Fruit fly (Drosophila melanogaster): ENCODE measurements around the gene Drsl3.

Drsl3 gene

dm6 chr3L:3288414-3288813 is 26.4 kb upstream of the Drsl3 start (continued):
- TF ChIP-seq CG3726 (GFP tag; IDR thresholded peaks at IDR 0.05) (0 out of 3 replicates have a peak, but pooled peaks have one; percentile 43), CG7839 (tag; optimal IDR thresholded peaks at IDR 0.05) (peak; percentile 49), sob (GFP tag; IDR thresholded peaks at IDR 0.05) (peak; percentile 53; the same call in 1 of the 2 replicates), HLH54F (GFP tag; optimal IDR thresholded peaks at IDR 0.05) (no peak), Atf6 (GFP tag; IDR thresholded peaks at IDR 0.05) (no peak), CG11696 (GFP tag; IDR thresholded peaks at IDR 0.05) (no peak), run (tag; optimal IDR thresholded peaks at IDR 0.05) (no peak), slou (GFP tag; optimal IDR thresholded peaks at IDR 0.05) (no peak), Opbp (GFP tag; IDR thresholded peaks at IDR 0.05; ENCODE audit: partially characterized antibody) (peak; percentile 18; the same call in 1 of the 3 replicates), Abd-B (GFP tag; optimal IDR thresholded peaks at IDR 0.05) (no peak), BtbVII (GFP tag; optimal IDR thresholded peaks at IDR 0.05) (no peak), Fer1 (GFP tag; optimal IDR thresholded peaks at IDR 0.05) (no peak), Kr (GFP tag; optimal IDR thresholded peaks at IDR 0.05) (no peak), CG4730 (GFP tag; IDR thresholded peaks at IDR 0.05) (peak; percentile 58; the same call in 1 of the 2 replicates), CG6683 (GFP tag; optimal IDR thresholded peaks at IDR 0.05) (no peak), Fer2 (tag; optimal IDR thresholded peaks at IDR 0.05) (no peak), jing (GFP tag; optimal IDR thresholded peaks at IDR 0.05) (no peak), dati (GFP tag; IDR thresholded peaks at IDR 0.05) (0 out of 2 replicates have a peak, but pooled peaks have one; percentile 12), Ada2b (GFP tag; IDR thresholded peaks at IDR 0.05) (no peak; the same call in 1 of the 2 replicates), CG1233 (GFP tag; optimal IDR thresholded peaks at IDR 0.05) (no peak), Chrac-16 (GFP tag; optimal IDR thresholded peaks at IDR 0.05) (no peak), mam (GFP tag; optimal IDR thresholded peaks at IDR 0.05) (no peak), TFAM (GFP tag; optimal IDR thresholded peaks at IDR 0.05) (no peak), insv (GFP tag; optimal IDR thresholded peaks at IDR 0.05) (no peak), vfl (GFP tag; optimal IDR thresholded peaks at IDR 0.05) (no peak), D19B (GFP tag; optimal IDR thresholded peaks at IDR 0.05) (no peak), CG10959 (GFP tag; IDR thresholded peaks at IDR 0.05) (peak; percentile 44), Nf-YC (tag; optimal IDR thresholded peaks at IDR 0.05) (no peak), Xrp1 (GFP tag; IDR thresholded peaks at IDR 0.05) (no peak), nerfin-2 (GFP tag; IDR thresholded peaks at IDR 0.05; ENCODE audit: partially characterized antibody) (no peak), CG9727 (GFP tag; optimal IDR thresholded peaks at IDR 0.05) (no peak), CG10565 (GFP tag; optimal IDR thresholded peaks at IDR 0.05) (no peak), Mrtf (GFP tag; IDR thresholded peaks at IDR 0.05) (peak; percentile 35; the same call in 2 of the 3 replicates), tup (GFP tag; optimal IDR thresholded peaks at IDR 0.05) (no peak), CG2202 (tag; optimal IDR thresholded peaks at IDR 0.05) (no peak), pfk (GFP tag; optimal IDR thresholded peaks at IDR 0.05) (no peak), Nf-YB (GFP tag; optimal IDR thresholded peaks at IDR 0.05) (no peak), CG8359 (GFP tag; optimal IDR thresholded peaks at IDR 0.05; ENCODE audit: borderline replicate concordance) (no peak), lilli (GFP tag; optimal IDR thresholded peaks at IDR 0.05) (no peak), CG7357 (GFP tag; IDR thresholded peaks at IDR 0.05) (no peak), Six4 (GFP tag; optimal IDR thresholded peaks at IDR 0.05) (peak; percentile 42), esg (GFP tag; conservative IDR thresholded peaks at IDR 0.05) (no peak), knrl (GFP tag; IDR thresholded peaks at IDR 0.05; ENCODE audit: partially characterized antibody) (no peak), CG8924 (tag; optimal IDR thresholded peaks at IDR 0.05) (no peak), CG4854 (GFP tag; optimal IDR thresholded peaks at IDR 0.05) (no peak), CG2120 (GFP tag; optimal IDR thresholded peaks at IDR 0.05) (no peak), CG12769 (tag; optimal IDR thresholded peaks at IDR 0.05) (no peak), CG16815 (GFP tag; optimal IDR thresholded peaks at IDR 0.05) (no peak), CG2199 (GFP tag; IDR thresholded peaks at IDR 0.05) (no peak; the same call in 2 of the 3 replicates), CG10979 (tag; optimal IDR thresholded peaks at IDR 0.05) (peak; percentile 36), CG18476 (GFP tag; optimal IDR thresholded peaks at IDR 0.05) (no peak)
